Fruit fly (Drosophila melanogaster): ENCODE results near the gene RpL7-like.

RpL7-like gene

DNA sequence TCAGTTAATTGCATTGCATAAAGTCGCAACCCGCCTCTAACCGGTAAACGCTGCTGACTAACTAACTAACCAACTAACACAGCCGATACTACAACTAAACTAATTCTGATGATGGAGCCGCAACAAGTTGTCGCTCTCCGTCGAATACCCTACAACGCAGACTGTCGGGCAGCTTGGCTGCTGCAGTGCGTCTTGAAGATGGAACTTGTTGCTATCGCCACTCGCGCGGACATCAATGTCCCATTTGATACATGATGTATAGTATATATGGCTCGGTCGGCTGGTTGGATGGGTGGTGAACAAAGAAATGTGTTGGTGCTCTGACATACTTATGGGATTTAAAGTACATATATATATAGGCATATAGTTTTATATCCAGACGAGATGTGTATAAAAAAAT lies 30.6 kb upstream of the RpL7-like start (continued):
- TF ChIP-seq Mes4 (GFP tag; optimal IDR thresholded peaks at IDR 0.05) (no peak), H2.0 (GFP tag; IDR thresholded peaks at IDR 0.05) (no peak), disco-r (GFP tag; optimal IDR thresholded peaks at IDR 0.05) (no peak), CG14860 (GFP tag; IDR thresholded peaks at IDR 0.05; ENCODE audit: partially characterized antibody) (no peak), cato (GFP tag; optimal IDR thresholded peaks at IDR 0.05; ENCODE audit: borderline replicate concordance) (no peak), h (optimal IDR thresholded peaks at IDR 0.05) (no peak), ara (GFP tag; IDR thresholded peaks at IDR 0.05) (no peak), Rx (GFP tag; IDR thresholded peaks at IDR 0.05) (no peak), bowl (GFP tag; IDR thresholded peaks at IDR 0.05) (no peak), wek (GFP tag; optimal IDR thresholded peaks at IDR 0.05) (no peak), zen (tag; optimal IDR thresholded peaks at IDR 0.05) (no peak), Adf1 (GFP tag; IDR thresholded peaks at IDR 0.05) (no peak), HLHmδ (GFP tag; optimal IDR thresholded peaks at IDR 0.05) (no peak), PHDP (tag; optimal IDR thresholded peaks at IDR 0.05) (peak; percentile 4), CG7271 (tag; optimal IDR thresholded peaks at IDR 0.05) (no peak), CG8478 (optimal IDR thresholded peaks at IDR 0.05) (no peak), CG14441 (GFP tag; IDR thresholded peaks at IDR 0.05) (no peak), CG11456 (GFP tag; IDR thresholded peaks at IDR 0.05) (0 out of 3 replicates have a peak, but pooled peaks have one; percentile 24), CG7786 (GFP tag; optimal IDR thresholded peaks at IDR 0.05) (no peak), Gug (GFP tag; IDR thresholded peaks at IDR 0.05) (no peak), kah (GFP tag; optimal IDR thresholded peaks at IDR 0.05) (peak; percentile 64), ttk (GFP tag; IDR thresholded peaks at IDR 0.05) (no peak), vvl (GFP tag; IDR thresholded peaks at IDR 0.05) (peak; percentile 10; the same call in 1 of the 2 replicates), nmo (GFP tag; optimal IDR thresholded peaks at IDR 0.05) (no peak), CG9797 (GFP tag; optimal IDR thresholded peaks at IDR 0.05) (no peak), CG4730 (GFP tag; IDR thresholded peaks at IDR 0.05) (no peak), Hr51 (GFP tag; optimal IDR thresholded peaks at IDR 0.05) (no peak), Dad (GFP tag; optimal IDR thresholded peaks at IDR 0.05) (no peak), fd3F (GFP tag; optimal IDR thresholded peaks at IDR 0.05) (no peak), gcm2 (GFP tag; optimal IDR thresholded peaks at IDR 0.05) (no peak), CG4820 (GFP tag; optimal IDR thresholded peaks at IDR 0.05) (no peak), unc-4 (GFP tag; IDR thresholded peaks at IDR 0.05; ENCODE audit: partially characterized antibody) (no peak), BEAF-32 (GFP tag; optimal IDR thresholded peaks at IDR 0.05) (no peak), pnt (GFP tag; optimal IDR thresholded peaks at IDR 0.05) (no peak), Lhr (GFP tag; optimal IDR thresholded peaks at IDR 0.05) (no peak), ken (GFP tag; IDR thresholded peaks at IDR 0.05) (no peak), vnd (GFP tag; IDR thresholded peaks at IDR 0.05; ENCODE audit: partially characterized antibody) (no peak), lbe (GFP tag; optimal IDR thresholded peaks at IDR 0.05) (no peak), CG5953 (GFP tag; IDR thresholded peaks at IDR 0.05) (no peak), Dip2 (GFP tag; IDR thresholded peaks at IDR 0.05) (no peak), ci (GFP tag; IDR thresholded peaks at IDR 0.05) (no peak; the same call in 2 of the 3 replicates), CG1832 (GFP tag; optimal IDR thresholded peaks at IDR 0.05) (no peak), dmrt99B (tag; optimal IDR thresholded peaks at IDR 0.05) (no peak), gfzf (GFP tag; optimal IDR thresholded peaks at IDR 0.05) (no peak), D19B (GFP tag; optimal IDR thresholded peaks at IDR 0.05) (no peak), CG8944 (GFP tag; optimal IDR thresholded peaks at IDR 0.05) (no peak), CG7357 (GFP tag; IDR thresholded peaks at IDR 0.05) (no peak), pum (GFP tag; optimal IDR thresholded peaks at IDR 0.05) (no peak), sim (GFP tag; IDR thresholded peaks at IDR 0.05) (no peak), CG2202 (tag; optimal IDR thresholded peaks at IDR 0.05) (no peak), pros (GFP tag; optimal IDR thresholded peaks at IDR 0.05) (no peak), Hey (tag; optimal IDR thresholded peaks at IDR 0.05) (no peak), chm (GFP tag; IDR thresholded peaks at IDR 0.05) (peak; percentile 33; the same call in 1 of the 2 replicates)

Data from whole organism, embryonic.